Fruit fly (Drosophila melanogaster): ENCODE results near the gene Npc2e.
A peak's percentile ranks its signal among the peaks of the same experiment; 100 is the strongest.

Gene Npc2e

DNA sequence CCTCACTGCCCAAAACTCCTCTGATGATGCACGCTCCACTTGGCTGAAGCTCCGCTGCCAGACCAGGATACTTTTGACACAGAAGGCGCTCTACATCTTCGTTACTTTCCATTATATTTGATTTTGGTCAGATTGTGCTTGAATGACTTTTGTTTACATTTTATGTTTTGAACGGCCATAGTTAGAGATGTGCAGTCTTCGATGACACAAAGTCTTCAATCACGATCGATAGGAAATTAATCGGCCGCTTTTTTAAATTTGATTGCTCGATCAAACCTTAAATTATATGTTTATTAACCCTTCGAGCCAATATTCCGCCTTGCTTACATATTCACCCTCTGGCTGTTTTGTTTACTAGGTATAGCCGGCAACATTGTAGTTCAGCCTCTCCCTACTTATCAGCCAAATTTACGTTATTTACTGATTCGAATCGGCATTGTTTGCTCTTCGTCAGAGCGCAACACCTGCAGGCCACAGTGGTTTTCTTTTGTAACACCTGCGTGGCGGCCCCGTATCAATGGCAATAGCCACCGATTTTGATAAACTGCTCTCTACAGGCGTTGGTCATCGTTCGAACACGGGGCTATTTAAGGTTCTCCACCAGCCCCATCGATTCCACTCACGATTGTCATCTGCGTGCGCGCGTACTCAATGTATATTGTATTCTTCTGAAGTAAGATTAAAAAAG, at the start of gene Npc2e, which contains the start of gene Fancl:
TSS of gene Npc2e (plus strand) at position 638 of the 688 bp plus-strand sequence.
TSS of gene Fancl (minus strand) at position 175 of the 688 bp plus-strand sequence.
- TF ChIP-seq CG14655 (GFP tag; optimal IDR thresholded peaks at IDR 0.05) (no peak), CG8159 (tag; optimal IDR thresholded peaks at IDR 0.05) (no peak), CG4496 (GFP tag; IDR thresholded peaks at IDR 0.05) (no peak), Pif1B (GFP tag; optimal IDR thresholded peaks at IDR 0.05) (no peak), CG32121 (GFP tag; IDR thresholded peaks at IDR 0.05) (no peak), EcR (GFP tag; optimal IDR thresholded peaks at IDR 0.05) (no peak), Snoo (tag; optimal IDR thresholded peaks at IDR 0.05) (no peak), D1 (tag; optimal IDR thresholded peaks at IDR 0.05) (no peak), CG34367 (tag; optimal IDR thresholded peaks at IDR 0.05) (no peak), fd96Ca (GFP tag; IDR thresholded peaks at IDR 0.05) (no peak), CG12605 (GFP tag; IDR thresholded peaks at IDR 0.05) (no peak), CG15710 (tag; optimal IDR thresholded peaks at IDR 0.05) (no peak), CG9948 (tag; optimal IDR thresholded peaks at IDR 0.05) (no peak)

DNA sequence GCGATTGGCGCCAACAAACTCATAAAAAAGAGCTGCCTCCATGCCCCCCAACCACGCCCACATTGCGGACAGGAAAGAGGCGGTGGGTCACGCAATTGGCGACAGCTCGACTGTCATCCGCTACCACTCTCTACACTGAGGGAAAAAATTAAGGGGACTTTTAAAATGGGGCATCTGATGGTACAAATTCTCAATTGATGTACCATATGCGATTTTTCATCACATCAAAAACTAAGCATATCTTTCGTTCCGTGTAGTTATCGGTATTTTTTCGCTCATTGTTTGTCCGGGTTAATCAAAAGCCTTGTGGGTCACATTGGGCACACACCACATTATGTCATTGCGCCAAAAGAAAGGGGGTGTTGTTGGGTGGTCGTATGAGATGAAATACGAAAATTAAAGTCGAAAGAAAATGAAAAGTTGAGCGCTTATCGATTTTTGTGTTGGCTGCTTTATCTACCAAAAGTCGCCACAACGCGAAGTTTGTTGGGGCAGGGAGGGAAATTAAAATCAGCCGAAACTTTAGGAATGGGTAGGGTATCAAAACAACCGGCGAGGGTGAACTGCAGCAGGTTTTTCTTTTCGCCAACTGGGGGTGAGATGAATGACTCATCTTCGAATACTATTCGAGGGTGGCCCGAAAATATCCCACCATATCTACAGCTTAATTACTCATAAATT, 29.0 kb upstream of the Npc2e start:
- TF ChIP-seq CG32121 (GFP tag; IDR thresholded peaks at IDR 0.05) (no peak), gl (tag; optimal IDR thresholded peaks at IDR 0.05) (no peak), Ets98B (GFP tag; IDR thresholded peaks at IDR 0.05) (no peak), CG8301 (tag; optimal IDR thresholded peaks at IDR 0.05) (no peak), Pif1A (GFP tag; optimal IDR thresholded peaks at IDR 0.05) (no peak), CG10348 (GFP tag; IDR thresholded peaks at IDR 0.05) (no peak), fd96Ca (GFP tag; IDR thresholded peaks at IDR 0.05) (0 out of 3 replicates have a peak, but pooled peaks have one; percentile 24)

DNA sequence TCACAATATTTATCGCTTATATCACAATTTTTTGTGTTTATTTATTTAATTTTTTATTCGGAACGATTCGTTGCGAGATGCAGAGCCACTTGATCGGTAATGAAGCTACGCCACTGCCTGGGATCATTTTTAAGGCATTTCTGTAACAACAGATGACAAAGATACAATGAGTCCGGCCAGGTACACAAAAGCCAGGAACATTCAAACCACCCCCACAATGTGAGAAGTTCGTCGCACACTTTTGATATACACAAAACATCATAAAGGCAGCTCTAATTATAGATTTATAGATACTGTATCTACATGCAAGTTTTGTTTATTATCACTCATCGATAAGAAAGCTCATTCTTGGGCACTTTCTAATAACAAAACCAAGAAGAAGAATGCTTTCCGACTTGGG, 28.1 kb upstream of the Npc2e start, which contains the start of gene CG31407:
TSS of gene CG31407 (minus strand) at position 101 of the 400 bp plus-strand sequence.
- TF ChIP-seq Pif1A (GFP tag; optimal IDR thresholded peaks at IDR 0.05) (no peak), CG13204 (GFP tag; optimal IDR thresholded peaks at IDR 0.05) (no peak), CG17806 (tag; optimal IDR thresholded peaks at IDR 0.05) (no peak), Snoo (tag; optimal IDR thresholded peaks at IDR 0.05) (no peak), CG15710 (tag; optimal IDR thresholded peaks at IDR 0.05) (no peak), CG8301 (tag; optimal IDR thresholded peaks at IDR 0.05) (no peak), CG14655 (GFP tag; optimal IDR thresholded peaks at IDR 0.05) (no peak), Ets98B (GFP tag; IDR thresholded peaks at IDR 0.05) (no peak), Pif1B (GFP tag; optimal IDR thresholded peaks at IDR 0.05) (no peak), EcR (GFP tag; optimal IDR thresholded peaks at IDR 0.05) (no peak), fd96Ca (GFP tag; IDR thresholded peaks at IDR 0.05) (no peak), CG12605 (GFP tag; IDR thresholded peaks at IDR 0.05) (no peak), D1 (tag; optimal IDR thresholded peaks at IDR 0.05) (no peak), CG34367 (tag; optimal IDR thresholded peaks at IDR 0.05) (no peak), CG10348 (GFP tag; IDR thresholded peaks at IDR 0.05) (no peak), CG9948 (tag; optimal IDR thresholded peaks at IDR 0.05) (no peak), CG4496 (GFP tag; IDR thresholded peaks at IDR 0.05) (no peak), rn (GFP tag; IDR thresholded peaks at IDR 0.05) (no peak)

DNA sequence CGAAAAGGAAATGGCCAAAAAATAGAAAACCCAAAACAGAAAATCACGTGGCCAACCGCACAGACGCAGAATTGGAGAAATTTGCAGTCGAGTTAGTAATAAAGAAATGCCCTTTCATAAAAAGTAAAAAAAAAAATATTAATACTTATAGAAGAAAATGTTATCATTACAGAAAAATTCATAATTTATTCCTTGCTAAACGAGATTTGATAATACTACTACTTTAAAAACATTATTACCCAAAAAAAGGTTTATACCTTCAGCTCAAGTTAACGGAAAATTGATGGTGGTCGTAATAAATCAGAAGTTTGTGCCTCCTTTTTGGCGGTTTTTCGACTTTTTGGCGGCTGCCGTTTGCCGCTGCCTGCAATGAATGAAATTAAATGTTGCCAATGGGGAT, 24.8 kb upstream of the Npc2e start:
- TF ChIP-seq CG15710 (tag; optimal IDR thresholded peaks at IDR 0.05) (no peak), CG14655 (GFP tag; optimal IDR thresholded peaks at IDR 0.05) (peak; percentile 48), EcR (GFP tag; optimal IDR thresholded peaks at IDR 0.05) (no peak)

DNA sequence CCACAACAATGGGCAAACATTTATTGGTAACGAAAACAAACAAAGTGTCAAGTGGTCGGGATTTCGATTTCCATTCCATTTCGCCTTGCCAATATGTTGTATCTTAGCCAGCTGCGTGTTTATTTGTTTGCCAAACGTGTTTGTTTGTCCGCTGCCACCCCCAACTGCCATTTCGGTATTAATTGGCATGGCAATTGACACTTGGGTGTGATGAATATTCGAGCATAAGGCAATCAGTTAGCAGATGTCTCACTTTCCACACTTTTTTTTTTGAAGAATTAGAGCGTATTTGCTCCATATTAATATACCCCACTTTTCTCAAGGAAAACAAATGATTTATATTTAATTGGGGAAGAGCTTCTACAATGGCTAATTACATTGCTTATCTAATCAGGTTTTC, 21.7 kb upstream of the Npc2e start:
- TF ChIP-seq Pif1A (GFP tag; optimal IDR thresholded peaks at IDR 0.05), result no peak
- TF ChIP-seq CG10348 (GFP tag; IDR thresholded peaks at IDR 0.05), result no peak
- TF ChIP-seq CG9948 (tag; optimal IDR thresholded peaks at IDR 0.05), result no peak
- no peak for TF ChIP-seq CG8301 (tag; optimal IDR thresholded peaks at IDR 0.05)

DNA sequence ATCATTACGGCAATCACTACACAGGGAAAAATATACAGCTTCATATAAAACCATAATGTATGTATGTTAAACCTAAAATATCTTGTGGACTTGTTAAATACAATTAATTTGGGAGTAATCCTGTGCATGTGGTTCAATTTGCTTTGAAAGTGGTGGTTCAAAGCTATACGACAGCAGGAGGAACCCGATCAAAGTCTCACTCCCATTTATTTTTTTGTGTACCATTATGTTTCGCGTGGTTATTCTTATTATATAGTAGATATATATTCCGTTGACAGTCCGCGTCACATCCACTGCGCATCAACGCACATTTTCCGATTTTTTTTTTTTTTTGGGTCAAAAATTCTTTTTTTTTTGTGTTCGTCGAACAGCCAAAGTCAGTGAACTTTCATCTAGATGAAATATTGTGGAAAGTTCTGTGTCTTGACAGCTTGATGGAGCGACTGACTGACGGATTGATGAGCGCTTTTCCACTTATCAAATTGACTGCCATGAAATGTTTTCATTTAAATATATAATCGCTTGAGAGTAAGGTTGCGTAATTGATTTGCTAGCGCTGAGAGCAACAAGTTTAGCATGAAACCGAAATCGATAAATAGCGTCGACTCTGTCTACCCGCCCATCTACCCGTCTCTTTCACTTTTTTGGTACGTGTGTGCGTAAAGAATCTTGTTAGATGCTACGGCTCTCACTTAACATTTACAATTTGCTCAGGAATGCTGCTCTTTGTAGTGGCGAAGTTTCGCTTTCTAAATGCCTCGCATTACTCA, 20.0 kb upstream of the Npc2e start:
- TF ChIP-seq fd96Ca (GFP tag; IDR thresholded peaks at IDR 0.05) (no peak), CG4496 (GFP tag; IDR thresholded peaks at IDR 0.05) (no peak), CG10348 (GFP tag; IDR thresholded peaks at IDR 0.05) (no peak), CG9948 (tag; optimal IDR thresholded peaks at IDR 0.05) (no peak), CG34367 (tag; optimal IDR thresholded peaks at IDR 0.05) (no peak), CG8159 (tag; optimal IDR thresholded peaks at IDR 0.05) (no peak), CG17806 (tag; optimal IDR thresholded peaks at IDR 0.05) (no peak), Snoo (tag; optimal IDR thresholded peaks at IDR 0.05) (no peak), CG13204 (GFP tag; optimal IDR thresholded peaks at IDR 0.05) (no peak), CG15710 (tag; optimal IDR thresholded peaks at IDR 0.05) (no peak), CG8301 (tag; optimal IDR thresholded peaks at IDR 0.05) (no peak), EcR (GFP tag; optimal IDR thresholded peaks at IDR 0.05) (no peak), rn (GFP tag; IDR thresholded peaks at IDR 0.05) (no peak), CG12605 (GFP tag; IDR thresholded peaks at IDR 0.05) (no peak), CG32121 (GFP tag; IDR thresholded peaks at IDR 0.05) (no peak), D1 (tag; optimal IDR thresholded peaks at IDR 0.05) (no peak), CG14655 (GFP tag; optimal IDR thresholded peaks at IDR 0.05) (no peak)
